Worm (Caenorhabditis elegans) whole organism, late embryonic: ENCODE data around the gene fbxb-92.

Source experiments
- ama-1 ChIP-seq: fragments of 150-350 bp; optimal IDR thresholded peaks from 2 replicates; lab custom pipeline; 2014
- gmeb-2 ChIP-seq: sonication (generic microtip); optimal IDR thresholded peaks from 2 replicates; lab custom pipeline; 2016; ENCODE audit warnings: missing genetic modification characterization, inconsistent platforms, missing compliant biosample characterization

DNA sequence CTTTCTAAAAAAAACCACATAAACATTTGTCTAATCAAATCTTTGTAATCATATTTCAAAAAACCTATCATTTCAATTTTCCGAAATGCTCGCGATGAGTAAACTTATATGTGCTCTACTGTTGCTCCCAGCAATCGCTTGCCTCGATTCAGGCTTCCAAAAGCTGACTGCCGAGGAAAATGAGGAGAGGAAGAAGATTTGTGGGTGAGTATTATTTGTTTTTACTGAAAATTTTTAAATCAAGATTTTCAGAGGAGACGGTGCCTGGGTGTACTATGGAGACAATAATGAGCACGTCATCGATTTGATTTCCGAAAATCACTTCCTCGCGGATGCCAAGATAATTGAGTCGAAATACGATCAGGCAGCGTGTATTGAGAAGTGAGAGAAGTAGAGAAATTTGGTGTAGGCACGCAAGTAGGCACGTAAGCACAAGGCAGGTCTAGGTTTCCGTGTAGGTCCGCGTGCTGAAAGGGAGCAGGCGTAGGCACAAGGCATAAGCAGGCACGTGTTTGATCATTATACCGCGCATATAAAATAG is 23.1 kb downstream of the fbxb-92 start, which contains the start of gene C46E10.1:
- no peak for TF ChIP-seq gmeb-2 (tag; lab: Kevin White, UChicago)
- TF ChIP-seq ama-1 (lab: Kevin White, UChicago): no peak
